Worm (Caenorhabditis elegans) whole organism, late embryonic: ENCODE results near the gene nhr-91.

Experiments used
- C08G9.2 ChIP-seq: sonication (generic microtip); optimal IDR thresholded peaks from 2 replicates; lab custom pipeline; 2016; ENCODE audit warnings: mild to moderate bottlenecking, missing genetic modification characterization, moderate library complexity, missing compliant biosample characterization
- K02D7.2 ChIP-seq: sonication (generic microtip); optimal IDR thresholded peaks from 2 replicates; lab custom pipeline; 2017; ENCODE audit warnings: mild to moderate bottlenecking, missing genetic modification characterization, missing compliant biosample characterization
- K09A11.1 ChIP-seq: sonication (generic microtip); optimal IDR thresholded peaks from 2 replicates; lab custom pipeline; 2017; ENCODE audit warnings: antibody characterized with exemption, mild to moderate bottlenecking, missing genetic modification characterization, missing compliant biosample characterization; ENCODE audit not compliant: insufficient read depth
- ceh-14 ChIP-seq: sonication (generic microtip); optimal IDR thresholded peaks from 2 replicates; lab custom pipeline; 2016; ENCODE audit warnings: missing genotype, missing genetic modification characterization, missing compliant biosample characterization
- ceh-2 ChIP-seq: sonication (generic microtip); optimal IDR thresholded peaks from 2 replicates; lab custom pipeline; 2016; ENCODE audit warnings: missing genotype, missing genetic modification characterization, missing compliant biosample characterization
- ceh-22 ChIP-seq: sonication (generic microtip); optimal IDR thresholded peaks from 2 replicates; lab custom pipeline; 2017; ENCODE audit warnings: missing biosample characterization, missing genetic modification characterization
- ceh-31 ChIP-seq: sonication (generic microtip); optimal IDR thresholded peaks from 2 replicates; lab custom pipeline; 2016; ENCODE audit warnings: missing genetic modification characterization, missing compliant biosample characterization
- ceh-34 ChIP-seq: sonication (generic microtip); optimal IDR thresholded peaks from 2 replicates; lab custom pipeline; 2016; ENCODE audit warnings: mild to moderate bottlenecking, missing genetic modification characterization, missing compliant biosample characterization
- ceh-6 ChIP-seq: fragments of 200-800 bp; sonication (Bioruptor generic); optimal IDR thresholded peaks from 2 replicates; lab custom pipeline; 2018; ENCODE audit warnings: mild to moderate bottlenecking, missing genetic modification characterization, missing compliant biosample characterization
- ceh-9 ChIP-seq: sonication (generic microtip); optimal IDR thresholded peaks from 2 replicates; lab custom pipeline; 2016; ENCODE audit warnings: mild to moderate bottlenecking, missing genetic modification characterization, inconsistent platforms, missing compliant biosample characterization
- che-1 ChIP-seq: sonication (generic microtip); optimal IDR thresholded peaks from 2 replicates; lab custom pipeline; 2016; ENCODE audit warnings: mild to moderate bottlenecking, missing genetic modification characterization, missing compliant biosample characterization
- dve-1 ChIP-seq: sonication (generic microtip); optimal IDR thresholded peaks from 2 replicates; lab custom pipeline; 2017; ENCODE audit warnings: antibody characterized with exemption, mild to moderate bottlenecking, missing genetic modification characterization, missing compliant biosample characterization
- elt-2 ChIP-seq: sonication (generic microtip); optimal IDR thresholded peaks from 2 replicates; lab custom pipeline; 2016; ENCODE audit warnings: missing genetic modification reagents, missing genetic modification characterization, missing compliant biosample characterization
- elt-4 ChIP-seq: sonication (generic microtip); optimal IDR thresholded peaks from 2 replicates; lab custom pipeline; 2016; ENCODE audit warnings: missing genetic modification characterization, missing compliant biosample characterization
- fkh-10 ChIP-seq: fragments of 150-350 bp; optimal IDR thresholded peaks from 2 replicates; lab custom pipeline; 2014; ENCODE audit warnings: missing biosample characterization, missing genetic modification reagents, missing genetic modification characterization
- hlh-13 ChIP-seq: fragments of 200-800 bp; sonication (Bioruptor generic); optimal IDR thresholded peaks from 2 replicates; lab custom pipeline; 2018; ENCODE audit warnings: mild to moderate bottlenecking, missing genetic modification characterization, missing compliant biosample characterization
- hlh-15 ChIP-seq: sonication (generic microtip); optimal IDR thresholded peaks from 2 replicates; lab custom pipeline; 2016; ENCODE audit warnings: missing genetic modification characterization, missing compliant biosample characterization
- hlh-30 ChIP-seq: sonication (generic microtip); optimal IDR thresholded peaks from 2 replicates; lab custom pipeline; 2017; ENCODE audit warnings: antibody characterized with exemption, missing genetic modification characterization, missing compliant biosample characterization; ENCODE audit not compliant: insufficient read depth
- hlh-8 ChIP-seq: sonication (generic microtip); optimal IDR thresholded peaks from 2 replicates; lab custom pipeline; 2016; ENCODE audit warnings: missing genotype, missing genetic modification characterization, missing compliant biosample characterization
- lim-6 ChIP-seq: sonication (generic microtip); optimal IDR thresholded peaks from 2 replicates; lab custom pipeline; 2016; ENCODE audit warnings: missing genetic modification characterization, missing compliant biosample characterization
- lin-11 ChIP-seq: fragments of 200-800 bp; sonication (Bioruptor generic); optimal IDR thresholded peaks from 2 replicates; lab custom pipeline; 2018; ENCODE audit warnings: mild to moderate bottlenecking, missing genetic modification characterization, missing compliant biosample characterization
- mec-3 ChIP-seq: sonication (generic microtip); optimal IDR thresholded peaks from 2 replicates; lab custom pipeline; 2016; ENCODE audit warnings: borderline replicate concordance, missing genetic modification characterization, missing compliant biosample characterization
- nhr-11 ChIP-seq: fragments of 150-350 bp; optimal IDR thresholded peaks from 2 replicates; lab custom pipeline; 2014; ENCODE audit warnings: missing biosample characterization, missing genetic modification characterization
- nhr-232 ChIP-seq: sonication (generic microtip); optimal IDR thresholded peaks from 2 replicates; lab custom pipeline; 2016; ENCODE audit warnings: missing genetic modification characterization, missing compliant biosample characterization
- odd-2 ChIP-seq: sonication (generic microtip); optimal IDR thresholded peaks from 2 replicates; lab custom pipeline; 2017; ENCODE audit warnings: antibody characterized with exemption, mild to moderate bottlenecking, missing genetic modification characterization, missing compliant biosample characterization
- pag-3 ChIP-seq: sonication (generic microtip); optimal IDR thresholded peaks from 2 replicates; lab custom pipeline; 2016; ENCODE audit warnings: missing compliant biosample characterization, missing genetic modification characterization, borderline replicate concordance
- pat-9 ChIP-seq: fragments of 200-800 bp; sonication (Bioruptor generic); optimal IDR thresholded peaks from 2 replicates; lab custom pipeline; 2018; ENCODE audit warnings: mild to moderate bottlenecking, missing genetic modification characterization, moderate library complexity, missing compliant biosample characterization
- pha-2 ChIP-seq: sonication (generic microtip); optimal IDR thresholded peaks from 2 replicates; lab custom pipeline; 2017; ENCODE audit warnings: mild to moderate bottlenecking, missing genetic modification characterization, missing compliant biosample characterization
- pqm-1 ChIP-seq: sonication (generic microtip); optimal IDR thresholded peaks from 2 replicates; lab custom pipeline; 2016; ENCODE audit warnings: missing genetic modification characterization, missing compliant biosample characterization
- ref-2 ChIP-seq: sonication (generic microtip); optimal IDR thresholded peaks from 2 replicates; lab custom pipeline; 2016; ENCODE audit warnings: missing genetic modification characterization, missing compliant biosample characterization
- rnt-1 ChIP-seq: sonication (generic microtip); optimal IDR thresholded peaks from 2 replicates; lab custom pipeline; 2016; ENCODE audit warnings: missing genetic modification characterization, missing compliant biosample characterization
- sdc-2 ChIP-seq: sonication (generic microtip); optimal IDR thresholded peaks from 2 replicates; lab custom pipeline; 2016; ENCODE audit warnings: missing genotype, missing genetic modification characterization, missing compliant biosample characterization
- sox-2 ChIP-seq: fragments of 200-800 bp; sonication (Bioruptor generic); IDR thresholded peaks from 2 replicates; pipeline ENCODE4 v1.3.6; 2022; ENCODE audit warnings: missing genetic modification reagents, missing genetic modification characterization, missing compliant biosample characterization
- sox-4 ChIP-seq: sonication (generic microtip); optimal IDR thresholded peaks from 2 replicates; lab custom pipeline; 2017; ENCODE audit warnings: mild to moderate bottlenecking, missing genetic modification characterization, inconsistent platforms, missing compliant biosample characterization
- syd-9 ChIP-seq: sonication (generic microtip); optimal IDR thresholded peaks from 2 replicates; lab custom pipeline; 2016; ENCODE audit warnings: mild to moderate bottlenecking, missing genetic modification characterization, moderate library complexity, missing compliant biosample characterization
- tbx-2 ChIP-seq: sonication (generic microtip); optimal IDR thresholded peaks from 2 replicates; lab custom pipeline; 2016; ENCODE audit warnings: missing genetic modification characterization, missing compliant biosample characterization
- unc-55 ChIP-seq: sonication (generic microtip); optimal IDR thresholded peaks from 2 replicates; lab custom pipeline; 2017; ENCODE audit warnings: missing biosample characterization, missing genetic modification reagents, missing genetic modification characterization

Gene nhr-91

ce11 chrX:15354938-15355337, 45.8 kb downstream of the nhr-91 start, which contains the start of gene nfki-1:
TSS of gene nfki-1 (plus strand) at chrX:15355238.
- no peak for TF ChIP-seq tbx-2 (tag; lab: Kevin White, UChicago)
- TF ChIP-seq K09A11.1 (tag; lab: Kevin White, UChicago): no peak
- TF ChIP-seq pag-3 (tag; lab: Kevin White, UChicago): no peak
- no peak for TF ChIP-seq pqm-1
- no peak for TF ChIP-seq elt-4 (tag; lab: Kevin White, UChicago)
- no peak for TF ChIP-seq odd-2 (tag; lab: Kevin White, UChicago)
- TF ChIP-seq elt-2 (tag; lab: Kevin White, UChicago): no peak
- TF ChIP-seq ceh-2: no peak
- TF ChIP-seq ceh-34: no peak
- TF ChIP-seq hlh-30 (tag; lab: Kevin White, UChicago): no peak
- TF ChIP-seq dve-1 (tag; lab: Kevin White, UChicago): no peak
- TF ChIP-seq ceh-9 (tag; lab: Kevin White, UChicago): no peak
- no peak for TF ChIP-seq hlh-8 (tag; lab: Kevin White, UChicago)

- TF ChIP-seq rnt-1 (no peak), dve-1 (tag; lab: Kevin White, UChicago) (no peak), ceh-22 (tag; lab: Kevin White, UChicago) (no peak), unc-55 (GFP tag; lab: Kevin White, UChicago) (no peak), elt-2 (tag; lab: Kevin White, UChicago) (no peak), ceh-14 (tag; lab: Kevin White, UChicago) (no peak), hlh-15 (tag; lab: Kevin White, UChicago) (no peak), ceh-9 (tag; lab: Kevin White, UChicago) (no peak), pat-9 (tag; lab: Kevin White, UChicago) (no peak), K02D7.2 (tag; lab: Kevin White, UChicago) (no peak), che-1 (tag; lab: Kevin White, UChicago) (no peak), nhr-232 (tag; lab: Kevin White, UChicago) (no peak), syd-9 (no peak), mec-3 (tag; lab: Kevin White, UChicago) (no peak), lim-6 (tag; lab: Kevin White, UChicago) (no peak), hlh-8 (tag; lab: Kevin White, UChicago) (no peak), fkh-10 (no peak), C08G9.2 (tag; lab: Kevin White, UChicago) (no peak)
Observed at ce11 chrX:15355603-15356002, 46.4 kb downstream of the nhr-91 start.

- TF ChIP-seq sox-4 (tag; lab: Kevin White, UChicago) (no peak), ceh-34 (no peak), hlh-13 (GFP tag; lab: Kevin White, UChicago) (no peak), dve-1 (tag; lab: Kevin White, UChicago) (no peak), pha-2 (tag; lab: Kevin White, UChicago) (no peak), lin-11 (tag; lab: Kevin White, UChicago) (no peak), ceh-9 (tag; lab: Kevin White, UChicago) (no peak), sdc-2 (tag; lab: Kevin White, UChicago) (no peak), pat-9 (tag; lab: Kevin White, UChicago) (no peak), ceh-6 (no peak), sox-2 (GFP tag; lab: Robert Waterston, UW) (no peak), nhr-11 (tag; lab: Kevin White, UChicago) (no peak), elt-2 (tag; lab: Kevin White, UChicago) (no peak), ceh-31 (tag; lab: Kevin White, UChicago) (no peak), ref-2 (tag; lab: Kevin White, UChicago) (no peak)
- TF ChIP-seq, all 69 proteins: peak for 0
Observed at ce11 chrX:15362152-15362922, 53.2 kb downstream of the nhr-91 start.
